Worm (Caenorhabditis elegans) whole organism, L3 larva: ENCODE measurements around the gene F58F9.3.

Experiments
- ceh-82 ChIP-seq: fragments of 150-350 bp; optimal IDR thresholded peaks from 2 replicates; lab custom pipeline; 2014; ENCODE audit warnings: missing biosample characterization, missing genetic modification characterization
- elt-2 ChIP-seq: sonication (generic microtip); optimal IDR thresholded peaks from 2 replicates; lab custom pipeline; 2016; ENCODE audit warnings: missing genetic modification reagents, mild to moderate bottlenecking, missing genetic modification characterization, missing compliant biosample characterization
- mdl-1 ChIP-seq: fragments of 150-350 bp; optimal IDR thresholded peaks from 2 replicates; lab custom pipeline; 2014; ENCODE audit warnings: missing biosample characterization, missing genetic modification characterization
- nhr-23 ChIP-seq: fragments of 150-350 bp; optimal IDR thresholded peaks from 2 replicates; lab custom pipeline; 2014; ENCODE audit warnings: missing biosample characterization, missing genetic modification reagents, missing genetic modification characterization
- nhr-28 ChIP-seq: fragments of 150-350 bp; optimal IDR thresholded peaks from 2 replicates; lab custom pipeline; 2014; ENCODE audit warnings: missing biosample characterization, missing genetic modification characterization
- ztf-11 ChIP-seq: fragments of 150-350 bp; optimal IDR thresholded peaks from 2 replicates; lab custom pipeline; 2014; ENCODE audit warnings: missing biosample characterization, missing genetic modification characterization

ce11 chrIV:6237508-6238227, 4.6 kb downstream of the F58F9.3 start, which contains the start of the genes F58F9.6 and F58F9.8:
- no peak for TF ChIP-seq ztf-11 (tag; lab: Kevin White, UChicago)
- no peak for TF ChIP-seq nhr-28 (tag; lab: Kevin White, UChicago)
- no peak for TF ChIP-seq nhr-23
- no peak for TF ChIP-seq elt-2 (tag; lab: Kevin White, UChicago)
- no peak for TF ChIP-seq ceh-82 (tag; lab: Kevin White, UChicago)
- no peak for TF ChIP-seq mdl-1 (tag; lab: Kevin White, UChicago)
